Fruit fly (Drosophila melanogaster): ENCODE data around the gene Nlg1.

Nlg1 gene

DNA sequence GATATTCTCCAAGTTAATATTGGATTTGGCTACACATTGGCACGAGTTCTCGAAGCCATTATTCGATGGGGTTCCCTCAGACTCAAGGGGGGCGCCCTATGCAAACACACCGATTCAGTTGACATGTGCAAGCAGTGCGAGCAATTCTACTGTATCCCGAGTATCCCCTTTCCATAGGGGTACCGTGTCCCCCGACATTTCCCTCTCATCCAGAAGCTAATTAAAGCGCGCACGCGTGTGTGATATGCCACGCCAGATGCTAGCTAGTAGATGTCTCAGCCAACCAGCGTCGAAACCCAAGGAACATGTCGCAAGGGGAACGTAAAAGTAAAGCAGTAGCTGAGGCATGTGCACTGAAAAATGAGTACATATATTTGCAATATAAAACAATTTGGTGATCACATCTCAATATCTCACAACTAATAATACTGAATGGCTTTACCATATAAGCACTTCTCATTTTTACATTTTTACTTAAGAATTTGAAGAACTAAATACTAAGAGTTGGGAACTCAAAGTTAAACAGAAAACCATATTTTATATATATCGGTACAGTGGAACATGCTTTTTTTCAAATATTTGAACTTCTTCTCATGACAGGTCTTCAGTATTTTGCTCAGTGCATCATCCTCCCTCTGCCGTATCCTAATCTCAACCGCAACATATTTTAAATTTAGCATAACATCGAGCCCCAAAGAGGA is 12.0 kb upstream of the Nlg1 start (continued):
- TF ChIP-seq CG2678 (tag; optimal IDR thresholded peaks at IDR 0.05), result peak; percentile 63
- TF ChIP-seq D (optimal IDR thresholded peaks at IDR 0.05), result no peak
- TF ChIP-seq D (GFP tag; optimal IDR thresholded peaks at IDR 0.05), result peak; percentile 20
- no peak for TF ChIP-seq dan (GFP tag; IDR thresholded peaks at IDR 0.05)
- peak; percentile 9 for TF ChIP-seq Xbp1 (GFP tag; optimal IDR thresholded peaks at IDR 0.05)
- no peak for TF ChIP-seq ranshi (GFP tag; IDR thresholded peaks at IDR 0.05)
- no peak for TF ChIP-seq Camta (GFP tag; optimal IDR thresholded peaks at IDR 0.05)
- TF ChIP-seq lola (GFP tag; optimal IDR thresholded peaks at IDR 0.05), result peak in 1 of 3 experiments; percentile 67
- no peak for TF ChIP-seq Nf-YC (tag; optimal IDR thresholded peaks at IDR 0.05)
- peak; percentile 19 for TF ChIP-seq bcd (GFP tag; optimal IDR thresholded peaks at IDR 0.05)
- peak; percentile 19 for TF ChIP-seq ATbp (GFP tag; optimal IDR thresholded peaks at IDR 0.05)
- TF ChIP-seq Blimp-1 (GFP tag; optimal IDR thresholded peaks at IDR 0.05), result peak; percentile 50
- no peak for TF ChIP-seq CG8765 (GFP tag; IDR thresholded peaks at IDR 0.05)
- peak; percentile 39 for TF ChIP-seq fd96Cb (tag; optimal IDR thresholded peaks at IDR 0.05)
- TF ChIP-seq sens (GFP tag), result peak; percentile 86
- no peak for TF ChIP-seq Spps (tag; optimal IDR thresholded peaks at IDR 0.05)
- TF ChIP-seq Med (GFP tag), result no peak
- peak; percentile 7 for TF ChIP-seq CG4424 (GFP tag; optimal IDR thresholded peaks at IDR 0.05)
- peak; percentile 41 for TF ChIP-seq CG8388 (GFP tag; optimal IDR thresholded peaks at IDR 0.05)
- no peak for TF ChIP-seq CG4404 (GFP tag; IDR thresholded peaks at IDR 0.05)
- TF ChIP-seq CG31441 (GFP tag; IDR thresholded peaks at IDR 0.05), result peak; percentile 57
- TF ChIP-seq CG33557 (GFP tag; optimal IDR thresholded peaks at IDR 0.05), result peak; percentile 35
- TF ChIP-seq CG15011 (GFP tag; optimal IDR thresholded peaks at IDR 0.05), result no peak
- TF ChIP-seq ewg (GFP tag; optimal IDR thresholded peaks at IDR 0.05), result peak; percentile 14
- TF ChIP-seq CG2875 (GFP tag; optimal IDR thresholded peaks at IDR 0.05), result peak; percentile 5
- peak; percentile 50 for TF ChIP-seq grau (tag; optimal IDR thresholded peaks at IDR 0.05)
- TF ChIP-seq vnd (GFP tag; IDR thresholded peaks at IDR 0.05; ENCODE audit: partially characterized antibody), result no peak
- TF ChIP-seq Xrp1 (GFP tag; IDR thresholded peaks at IDR 0.05), result peak; percentile 46
- no peak for TF ChIP-seq pros (GFP tag; optimal IDR thresholded peaks at IDR 0.05)
- peak; percentile 58 for TF ChIP-seq nmo (GFP tag; optimal IDR thresholded peaks at IDR 0.05)
- no peak for TF ChIP-seq fu2 (GFP tag; optimal IDR thresholded peaks at IDR 0.05)
- TF ChIP-seq nau (GFP tag; optimal IDR thresholded peaks at IDR 0.05), result no peak
- peak; percentile 70 for TF ChIP-seq CG2712 (tag; optimal IDR thresholded peaks at IDR 0.05)
- no peak for TF ChIP-seq Mrtf (GFP tag; IDR thresholded peaks at IDR 0.05)
- TF ChIP-seq hkb (optimal IDR thresholded peaks at IDR 0.05), result no peak
- TF ChIP-seq hkb (GFP tag; IDR thresholded peaks at IDR 0.05), result no peak
- TF ChIP-seq CG17829 (tag; optimal IDR thresholded peaks at IDR 0.05), result peak; percentile 57
- peak; percentile 56 for TF ChIP-seq CG14710 (tag; optimal IDR thresholded peaks at IDR 0.05)
- TF ChIP-seq trem (tag; optimal IDR thresholded peaks at IDR 0.05), result peak; percentile 40
- TF ChIP-seq CG18262 (tag; optimal IDR thresholded peaks at IDR 0.05), result peak; percentile 77
- no peak for TF ChIP-seq chn (GFP tag; optimal IDR thresholded peaks at IDR 0.05)
- peak; percentile 34 for TF ChIP-seq Sox100B (GFP tag; optimal IDR thresholded peaks at IDR 0.05)
- TF ChIP-seq Ssrp (tag; optimal IDR thresholded peaks at IDR 0.05), result no peak
- TF ChIP-seq CG1603 (tag; optimal IDR thresholded peaks at IDR 0.05), result peak; percentile 1
- peak; percentile 9 for TF ChIP-seq CG3281 (GFP tag; optimal IDR thresholded peaks at IDR 0.05)
- TF ChIP-seq eyg (GFP tag; optimal IDR thresholded peaks at IDR 0.05), result no peak
- TF ChIP-seq bsh (GFP tag; optimal IDR thresholded peaks at IDR 0.05), result peak in 1 of 2 experiments; percentile 74
- no peak for TF ChIP-seq Doc3 (GFP tag; IDR thresholded peaks at IDR 0.05; ENCODE audit: partially characterized antibody)

Data from whole organism, embryonic.